Fruit fly (Drosophila melanogaster): Measurements from ENCODE around the gene CG42446.

The CG42446 gene

dm6 chr3R:16341817-16342374 lies 18.0 kb downstream of the CG42446 start, which contains the start of the genes SF2 and pad (continued):
- TF ChIP-seq CG12659 (GFP tag; optimal IDR thresholded peaks at IDR 0.05) (peak; percentile 95), cato (GFP tag; optimal IDR thresholded peaks at IDR 0.05; ENCODE audit: borderline replicate concordance) (peak; percentile 46), CG6689 (GFP tag; IDR thresholded peaks at IDR 0.05) (peak; percentile 80), ssp (GFP tag; IDR thresholded peaks at IDR 0.05) (peak; percentile 73), Lpt (GFP tag; optimal IDR thresholded peaks at IDR 0.05) (no peak), Doc3 (GFP tag; IDR thresholded peaks at IDR 0.05; ENCODE audit: partially characterized antibody) (peak; percentile 95), Ssrp (tag; optimal IDR thresholded peaks at IDR 0.05) (peak; percentile 73), Myb (GFP tag; optimal IDR thresholded peaks at IDR 0.05) (peak; percentile 56), crol (GFP tag; IDR thresholded peaks at IDR 0.05) (no peak), sc (optimal IDR thresholded peaks at IDR 0.05) (no peak), sc (GFP tag; optimal IDR thresholded peaks at IDR 0.05) (peak; percentile 34), CG7786 (GFP tag; optimal IDR thresholded peaks at IDR 0.05) (peak; percentile 68), CG42726 (GFP tag; IDR thresholded peaks at IDR 0.05; ENCODE audit: partially characterized antibody) (no peak; the same call in 1 of the 2 replicates), nerfin-2 (GFP tag; IDR thresholded peaks at IDR 0.05; ENCODE audit: partially characterized antibody) (peak; percentile 89), pnt (GFP tag; optimal IDR thresholded peaks at IDR 0.05) (peak; percentile 65), CG15269 (tag; optimal IDR thresholded peaks at IDR 0.05) (peak; percentile 78), CG18619 (GFP tag; optimal IDR thresholded peaks at IDR 0.05) (peak; percentile 65), cwo (GFP tag; optimal IDR thresholded peaks at IDR 0.05) (peak; percentile 34), nmo (GFP tag; optimal IDR thresholded peaks at IDR 0.05) (peak; percentile 91), Lim3 (GFP tag; IDR thresholded peaks at IDR 0.05) (no peak), NfI (GFP tag; optimal IDR thresholded peaks at IDR 0.05) (peak; percentile 76), CG14050 (GFP tag; IDR thresholded peaks at IDR 0.05) (peak; percentile 15; the same call in 1 of the 3 replicates), CG7963 (GFP tag; IDR thresholded peaks at IDR 0.05; ENCODE audit: partially characterized antibody) (peak; percentile 76), ems (GFP tag; optimal IDR thresholded peaks at IDR 0.05) (peak; percentile 82), CG10366 (GFP tag; IDR thresholded peaks at IDR 0.05) (0 out of 2 replicates have a peak, but pooled peaks have one; percentile 60), E2f1 (GFP tag; IDR thresholded peaks at IDR 0.05) (peak; percentile 35), CG10462 (GFP tag; optimal IDR thresholded peaks at IDR 0.05) (peak; percentile 70), HLH4C (GFP tag; IDR thresholded peaks at IDR 0.05; ENCODE audit: partially characterized antibody) (peak; percentile 94), CG7556 (GFP tag; optimal IDR thresholded peaks at IDR 0.05) (peak; percentile 63), bbx (GFP tag; IDR thresholded peaks at IDR 0.05; ENCODE audit: partially characterized antibody) (peak; percentile 79), toy (GFP tag; IDR thresholded peaks at IDR 0.05) (no peak), Bgb (GFP tag; IDR thresholded peaks at IDR 0.05; ENCODE audit: partially characterized antibody) (peak; percentile 90), Ada2b (GFP tag; IDR thresholded peaks at IDR 0.05) (peak; percentile 57), cad (GFP tag; optimal IDR thresholded peaks at IDR 0.05) (no peak), gcm2 (GFP tag; optimal IDR thresholded peaks at IDR 0.05) (peak; percentile 55), Oaz (GFP tag; IDR thresholded peaks at IDR 0.05) (peak; percentile 55), CG31441 (GFP tag; IDR thresholded peaks at IDR 0.05) (peak; percentile 77), NFAT (GFP tag; IDR thresholded peaks at IDR 0.05) (peak; percentile 68), CG30020 (tag; optimal IDR thresholded peaks at IDR 0.05) (peak; percentile 82), Nf-YA (GFP tag; IDR thresholded peaks at IDR 0.05) (no peak), unpg (GFP tag; optimal IDR thresholded peaks at IDR 0.05) (peak; percentile 52), CG7357 (GFP tag; IDR thresholded peaks at IDR 0.05) (peak; percentile 57; the same call in 2 of the 3 replicates), phol (tag; optimal IDR thresholded peaks at IDR 0.05) (peak; percentile 98), ttk (GFP tag; IDR thresholded peaks at IDR 0.05) (no peak; the same call in 1 of the 2 replicates), fd64A (GFP tag; optimal IDR thresholded peaks at IDR 0.05) (no peak), ken (GFP tag; IDR thresholded peaks at IDR 0.05) (peak; percentile 55; the same call in 1 of the 3 replicates), ewg (GFP tag; optimal IDR thresholded peaks at IDR 0.05) (peak; percentile 87), CG12942 (GFP tag; optimal IDR thresholded peaks at IDR 0.05) (peak; percentile 78), zfh1 (GFP tag; IDR thresholded peaks at IDR 0.05) (peak; percentile 38; the same call in 1 of the 3 replicates), Side (GFP tag; optimal IDR thresholded peaks at IDR 0.05) (peak; percentile 66)
